Fruit fly (Drosophila melanogaster) S2 (cell line): Measurements from ENCODE around the gene CG8353.

Experiments used
- CG8478 ChIP-seq: fragments of >200 bp; optimal IDR thresholded peaks from 2 replicates; lab custom pipeline; 2018
- CTCF ChIP-seq, 2 experiments: fragments of >200 bp; optimal IDR thresholded peaks; 2 replicates each; lab custom pipeline; 2018

CG8353 gene

DNA sequence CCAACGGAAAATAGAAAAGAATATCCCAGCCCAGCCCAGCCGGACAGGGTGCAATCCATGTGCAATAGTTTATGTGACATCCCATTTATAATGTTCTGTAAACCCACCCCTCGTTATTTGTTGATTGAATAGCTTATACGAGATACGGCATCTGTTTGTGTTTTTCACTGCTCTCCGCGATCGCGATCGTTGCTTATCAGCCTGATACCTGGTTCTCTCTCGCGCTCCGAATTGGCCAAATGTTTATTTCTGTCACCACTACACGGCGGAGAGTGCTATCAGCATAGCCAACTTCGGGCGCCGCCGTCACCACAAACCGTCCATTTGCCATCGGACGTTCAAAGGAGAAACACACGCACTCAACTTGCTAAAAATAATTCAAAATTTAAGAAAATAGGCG, at the start of gene CG8353:
Gene CG8353 (plus strand): TSS at position 59 of the 400 bp plus-strand sequence.
- TF ChIP-seq CG8478, result no peak
- TF ChIP-seq CTCF (optimal IDR thresholded peaks at IDR 0.05; lab: Kevin White, UChicago), result no peak

DNA sequence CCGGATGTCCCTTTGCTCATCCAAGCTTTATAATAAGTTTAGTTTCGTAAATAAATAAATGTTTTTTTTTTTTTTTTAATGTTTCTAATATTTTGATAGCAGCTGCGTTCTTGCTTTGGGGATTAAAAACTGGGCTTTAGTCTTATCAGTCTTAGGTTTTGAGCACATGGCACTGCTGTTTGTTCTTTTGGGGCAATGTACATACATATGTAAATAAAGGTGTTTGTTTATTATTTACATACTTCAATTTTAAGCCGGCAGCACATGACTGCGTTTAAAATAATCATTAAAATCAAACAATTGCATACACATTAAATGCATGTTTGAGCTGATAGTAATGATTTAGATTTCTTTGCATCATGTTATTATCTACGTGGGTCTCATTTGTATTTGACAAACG, 49.6 kb upstream of the CG8353 start:
- TF ChIP-seq CTCF (optimal IDR thresholded peaks at IDR 0.05; lab: Kevin White, UChicago) (no peak), CG8478 (no peak)

- no peak for TF ChIP-seq CTCF (optimal IDR thresholded peaks at IDR 0.05; lab: Kevin White, UChicago)
- no peak for TF ChIP-seq CG8478
These were observed 47.9 kb upstream of the CG8353 start for dm6 chr2L:8165800-8166576.

dm6 chr2L:8168075-8168474, 45.8 kb upstream of the CG8353 start:
- no peak for TF ChIP-seq CTCF (optimal IDR thresholded peaks at IDR 0.05; lab: Kevin White, UChicago)
- TF ChIP-seq CG8478, result no peak

- TF ChIP-seq CTCF (optimal IDR thresholded peaks at IDR 0.05; lab: Kevin White, UChicago), result no peak
These were observed 43.2 kb upstream of the CG8353 start for dm6 chr2L:8170600-8171182.

- TF ChIP-seq CTCF (optimal IDR thresholded peaks at IDR 0.05; lab: Kevin White, UChicago) (no peak), CG8478 (no peak)
These were observed 42.3 kb upstream of the CG8353 start for dm6 chr2L:8171544-8171943.

dm6 chr2L:8185008-8185407, 28.8 kb upstream of the CG8353 start:
- TF ChIP-seq CTCF (optimal IDR thresholded peaks at IDR 0.05; lab: Kevin White, UChicago) (peak; percentile 82 to 90), CG8478 (no peak)

dm6 chr2L:8190681-8191080, 23.2 kb upstream of the CG8353 start, which contains the start of gene CG34134:
TSS of gene CG34134 (minus strand) at chr2L:8190781.
- TF ChIP-seq CTCF (optimal IDR thresholded peaks at IDR 0.05; lab: Kevin White, UChicago), result no peak
- no peak for TF ChIP-seq CG8478

dm6 chr2L:8195722-8196323, 18.0 kb upstream of the CG8353 start:
- TF ChIP-seq CG8478 (no peak), CTCF (optimal IDR thresholded peaks at IDR 0.05; lab: Kevin White, UChicago) (no peak)

DNA sequence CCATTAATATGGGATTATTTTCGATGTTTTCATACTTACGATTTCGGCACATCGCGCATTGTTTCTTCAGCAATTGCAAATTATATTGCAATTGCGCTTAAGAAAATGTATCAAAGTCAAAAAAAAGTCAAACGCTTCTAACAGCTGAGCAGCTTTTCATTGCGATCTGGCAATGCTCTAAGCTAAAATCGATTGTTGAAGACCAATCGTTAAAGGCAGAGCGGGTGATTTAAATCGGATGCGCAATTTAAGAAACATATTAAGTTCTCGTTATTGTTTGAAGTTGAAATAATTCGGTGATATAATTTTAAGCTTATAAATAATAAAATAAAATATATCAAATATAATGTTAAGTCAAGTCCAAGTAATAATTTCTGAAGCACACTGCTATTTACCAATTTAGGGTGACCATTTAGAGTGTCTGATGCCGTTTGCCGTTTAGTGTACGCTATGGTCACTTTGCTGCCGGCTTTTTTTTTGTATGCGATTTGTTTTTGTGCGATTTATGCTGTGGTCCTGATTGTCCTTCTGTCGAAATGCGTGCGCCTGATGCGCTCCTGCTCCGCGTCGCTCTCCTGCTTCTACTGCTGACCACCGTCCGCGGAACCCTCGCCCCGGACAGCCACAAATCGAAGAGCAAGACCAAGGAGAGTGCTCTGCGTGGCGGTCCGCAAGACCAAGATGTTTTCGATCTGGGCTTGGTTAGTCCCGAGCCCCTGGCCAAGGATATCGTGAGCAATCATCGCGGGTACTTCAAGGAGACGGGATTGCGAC, 16.9 kb upstream of the CG8353 start, which contains the start of the genes CG8475 and CG8460:
Gene CG8475 (minus strand): TSS at position 162 of the 774 bp plus-strand sequence.
Gene CG8460 (plus strand): TSS at position 437 of the 774 bp plus-strand sequence.
- no peak for TF ChIP-seq CG8478
- TF ChIP-seq CTCF (optimal IDR thresholded peaks at IDR 0.05; lab: Kevin White, UChicago), result no peak

DNA sequence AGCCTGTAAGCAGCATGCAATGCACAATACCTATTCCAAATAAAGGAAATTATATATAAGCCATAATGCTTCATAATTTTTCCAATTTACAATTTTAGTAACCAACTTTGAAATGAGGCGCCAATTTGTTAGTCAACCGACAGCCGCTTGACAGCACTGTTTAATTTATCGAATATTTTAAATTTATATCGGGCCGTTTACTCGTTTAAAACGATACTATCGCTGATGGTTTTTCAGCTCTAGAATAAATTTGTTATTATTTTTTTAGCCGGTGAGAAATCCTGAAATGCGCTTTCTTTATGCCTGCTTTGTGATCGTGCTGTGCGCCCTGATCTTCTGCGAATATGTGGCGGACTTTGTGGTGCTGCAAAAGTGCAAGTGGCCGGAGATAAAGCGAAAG, 15.1 kb upstream of the CG8353 start, which contains the start of gene PGAP5:
Gene PGAP5 (plus strand): TSS at position 126 of the 400 bp plus-strand sequence.
- TF ChIP-seq CTCF (optimal IDR thresholded peaks at IDR 0.05; lab: Kevin White, UChicago), result no peak
- no peak for TF ChIP-seq CG8478

DNA sequence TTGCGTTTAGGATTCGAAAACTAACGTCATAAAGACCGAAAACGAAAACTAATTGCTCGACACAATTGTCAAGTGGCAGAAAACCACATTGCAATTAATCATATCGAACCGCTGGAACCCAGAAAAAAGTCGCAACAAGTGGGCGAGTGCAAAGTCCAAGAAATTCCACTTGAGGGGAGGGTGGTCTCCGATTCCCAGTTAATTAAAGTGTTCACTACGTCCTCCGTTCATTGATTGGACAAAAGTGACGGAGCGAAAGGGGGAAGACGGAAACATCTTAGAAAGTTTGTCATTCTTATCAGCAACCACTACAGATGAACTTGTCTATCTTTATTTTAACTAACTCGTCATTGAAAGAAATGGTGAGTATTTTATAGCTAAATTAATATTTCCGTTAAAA, 11.3 kb upstream of the CG8353 start:
- no peak for TF ChIP-seq CTCF (optimal IDR thresholded peaks at IDR 0.05; lab: Kevin White, UChicago)
- no peak for TF ChIP-seq CG8478

- TF ChIP-seq CG8478 (no peak), CTCF (optimal IDR thresholded peaks at IDR 0.05; lab: Kevin White, UChicago) (no peak)
These were observed 10.1 kb upstream of the CG8353 start for dm6 chr2L:8203748-8204147.

- no peak for TF ChIP-seq CTCF (optimal IDR thresholded peaks at IDR 0.05; lab: Kevin White, UChicago)
- no peak for TF ChIP-seq CG8478
These were observed 9.5 kb upstream of the CG8353 start for dm6 chr2L:8204366-8204765.

- TF ChIP-seq CG8478, result no peak
- no peak for TF ChIP-seq CTCF (optimal IDR thresholded peaks at IDR 0.05; lab: Kevin White, UChicago)
These were observed 8.8 kb upstream of the CG8353 start, which contains the start of gene SLC5A11 for dm6 chr2L:8204996-8205567. TSS of gene SLC5A11 (minus strand) at chr2L:8205132.
